Worm (Caenorhabditis elegans): Measurements from ENCODE around the gene pcdr-1.

- TF ChIP-seq ama-1 (optimal IDR thresholded peaks at IDR 0.05) (no peak), ama-1 (GFP tag; optimal IDR thresholded peaks at IDR 0.05) (no peak), snpc-4 (GFP tag; optimal IDR thresholded peaks at IDR 0.05) (no peak), snpc-4 (tag; optimal IDR thresholded peaks at IDR 0.05) (no peak), ets-4 (GFP tag; optimal IDR thresholded peaks at IDR 0.05) (no peak), sdz-38 (tag; optimal IDR thresholded peaks at IDR 0.05) (no peak)
Observed at ce11 chrX:15655623-15656022, 10.9 kb upstream of the pcdr-1 start.
